Worm (Caenorhabditis elegans): ENCODE data around the gene T25E4.2.
"Not testable (repeated sequence)": the region's sequence is repeated elsewhere in the genome, so short reads cannot be mapped to it uniquely, and the experiment has no call there.

T25E4.2 gene

ce11 chrII:5582309-5582708 lies at the start of gene T25E4.2:
T25E4.2 (minus strand) TSS chrII:5582409.
- TF ChIP-seq ref-1 (GFP tag; conservative IDR thresholded peaks at IDR 0.05) (no peak), tab-1 (GFP tag; IDR thresholded peaks at IDR 0.05) (no peak), flt-1 (GFP tag; IDR thresholded peaks at IDR 0.05) (no peak), cog-1 (tag; optimal IDR thresholded peaks at IDR 0.05) (no peak), klf-2 (GFP tag; conservative IDR thresholded peaks at IDR 0.05) (no peak), ztf-29 (GFP tag; IDR thresholded peaks at IDR 0.05) (no peak), T22C8.4 (GFP tag; IDR thresholded peaks at IDR 0.05) (no peak), ztf-23 (GFP tag; IDR thresholded peaks at IDR 0.05) (no peak), med-1 (GFP tag; optimal IDR thresholded peaks at IDR 0.05; ENCODE audit: insufficient read depth) (no peak)

ce11 chrII:5630851-5631401 lies 48.7 kb upstream of the T25E4.2 start, which contains the start of the genes F59E12.6 and npl-4.1:
F59E12.6 (minus strand) TSS chrII:5630951.
npl-4.1 (plus strand) TSS chrII:5631351.
- TF ChIP-seq flt-1 (GFP tag; IDR thresholded peaks at IDR 0.05); med-1 (GFP tag; optimal IDR thresholded peaks at IDR 0.05; ENCODE audit: insufficient read depth); ztf-23 (GFP tag; IDR thresholded peaks at IDR 0.05): not testable (repeated sequence)

ce11 chrII:5628326-5628818 lies 46.2 kb upstream of the T25E4.2 start, which contains the start of gene F59E12.15:
F59E12.15 (minus strand) TSS chrII:5628376.
- no peak for TF ChIP-seq klf-2 (GFP tag; conservative IDR thresholded peaks at IDR 0.05)

- TF ChIP-seq ref-1 (GFP tag; conservative IDR thresholded peaks at IDR 0.05); ztf-23 (GFP tag; IDR thresholded peaks at IDR 0.05); med-1 (GFP tag; optimal IDR thresholded peaks at IDR 0.05; ENCODE audit: insufficient read depth): not testable (repeated sequence)
Observed at ce11 chrII:5622383-5622939, 40.3 kb upstream of the T25E4.2 start, which contains the start of the genes eif-3.L and npl-4.2. eif-3.L (minus strand) TSS chrII:5622483. npl-4.2 (plus strand) TSS chrII:5622889.

- TF ChIP-seq ztf-23 (GFP tag; IDR thresholded peaks at IDR 0.05): no peak
- no peak for TF ChIP-seq T22C8.4 (GFP tag; IDR thresholded peaks at IDR 0.05)
- no peak for TF ChIP-seq ztf-29 (GFP tag; IDR thresholded peaks at IDR 0.05)
- TF ChIP-seq flt-1 (GFP tag; IDR thresholded peaks at IDR 0.05): no peak
- TF ChIP-seq ref-1 (GFP tag; conservative IDR thresholded peaks at IDR 0.05): no peak
- TF ChIP-seq tab-1 (GFP tag; IDR thresholded peaks at IDR 0.05): no peak
- TF ChIP-seq med-1 (GFP tag; optimal IDR thresholded peaks at IDR 0.05; ENCODE audit: insufficient read depth): no peak
- no peak for TF ChIP-seq klf-2 (GFP tag; conservative IDR thresholded peaks at IDR 0.05)
- TF ChIP-seq cog-1 (tag; optimal IDR thresholded peaks at IDR 0.05): no peak
Observed at ce11 chrII:5619298-5619697, 37.1 kb upstream of the T25E4.2 start, which contains the start of gene dhs-6. dhs-6 (minus strand) TSS chrII:5619319.

ce11 chrII:5607756-5608155 lies 25.5 kb upstream of the T25E4.2 start, which contains the start of gene C17G10.7:
C17G10.7 (minus strand) TSS chrII:5607856.
- TF ChIP-seq ztf-23 (GFP tag; IDR thresholded peaks at IDR 0.05): no peak
- no peak for TF ChIP-seq cog-1 (tag; optimal IDR thresholded peaks at IDR 0.05)
- no peak for TF ChIP-seq med-1 (GFP tag; optimal IDR thresholded peaks at IDR 0.05; ENCODE audit: insufficient read depth)

ce11 chrII:5605538-5605945 lies 23.3 kb upstream of the T25E4.2 start:
- no peak for TF ChIP-seq flt-1 (GFP tag; IDR thresholded peaks at IDR 0.05)
- TF ChIP-seq klf-2 (GFP tag; conservative IDR thresholded peaks at IDR 0.05): no peak
- no peak for TF ChIP-seq ref-1 (GFP tag; conservative IDR thresholded peaks at IDR 0.05)
- no peak for TF ChIP-seq ztf-23 (GFP tag; IDR thresholded peaks at IDR 0.05)
- no peak for TF ChIP-seq cog-1 (tag; optimal IDR thresholded peaks at IDR 0.05)

ce11 chrII:5604441-5604840 lies 22.2 kb upstream of the T25E4.2 start:
- TF ChIP-seq cog-1 (tag; optimal IDR thresholded peaks at IDR 0.05) (no peak), med-1 (GFP tag; optimal IDR thresholded peaks at IDR 0.05; ENCODE audit: insufficient read depth) (no peak), tab-1 (GFP tag; IDR thresholded peaks at IDR 0.05) (no peak), T22C8.4 (GFP tag; IDR thresholded peaks at IDR 0.05) (no peak), ref-1 (GFP tag; conservative IDR thresholded peaks at IDR 0.05) (no peak)

ce11 chrII:5603194-5603593 lies 21.0 kb upstream of the T25E4.2 start, which contains the start of gene C17G10.6:
C17G10.6 (minus strand) TSS chrII:5603294.
- no peak for TF ChIP-seq ztf-29 (GFP tag; IDR thresholded peaks at IDR 0.05)
- TF ChIP-seq T22C8.4 (GFP tag; IDR thresholded peaks at IDR 0.05): no peak
- no peak for TF ChIP-seq ztf-23 (GFP tag; IDR thresholded peaks at IDR 0.05)

- no peak for TF ChIP-seq T22C8.4 (GFP tag; IDR thresholded peaks at IDR 0.05)
- TF ChIP-seq ztf-23 (GFP tag; IDR thresholded peaks at IDR 0.05): no peak
- TF ChIP-seq ztf-29 (GFP tag; IDR thresholded peaks at IDR 0.05): no peak
- TF ChIP-seq cog-1 (tag; optimal IDR thresholded peaks at IDR 0.05): no peak
- TF ChIP-seq tab-1 (GFP tag; IDR thresholded peaks at IDR 0.05): no peak
- TF ChIP-seq med-1 (GFP tag; optimal IDR thresholded peaks at IDR 0.05; ENCODE audit: insufficient read depth): no peak
- no peak for TF ChIP-seq ref-1 (GFP tag; conservative IDR thresholded peaks at IDR 0.05)
- no peak for TF ChIP-seq klf-2 (GFP tag; conservative IDR thresholded peaks at IDR 0.05)
- no peak for TF ChIP-seq flt-1 (GFP tag; IDR thresholded peaks at IDR 0.05)
Observed at ce11 chrII:5599326-5600044, 17.3 kb upstream of the T25E4.2 start, which contains the start of gene C17G10.10. C17G10.10 (minus strand) TSS chrII:5599376.
